Fruit fly (Drosophila melanogaster) whole organism, embryonic: ENCODE measurements around the gene CG12880.

Experiments
- CG10209 ChIP-seq: fragments of 200-800 bp; sonication (Bioruptor generic); optimal IDR thresholded peaks from 3 replicates; lab custom pipeline; 2017; ENCODE audit warnings: missing biosample characterization, mild to moderate bottlenecking, missing genetic modification characterization, missing genetic modification reagents
- CG14710 ChIP-seq: fragments of 200-800 bp; sonication (Bioruptor generic); optimal IDR thresholded peaks from 3 replicates; lab custom pipeline; 2019; ENCODE audit warnings: missing biosample characterization, mild to moderate bottlenecking, missing genetic modification characterization, moderate library complexity
- Dip2 ChIP-seq: fragments of 200-800 bp; sonication (Bioruptor generic); IDR thresholded peaks from 2 replicates; pipeline ENCODE4 v1.3.6; 2022; ENCODE audit warnings: missing biosample characterization, missing genetic modification characterization
- Six4 ChIP-seq: fragments of 200-800 bp; sonication (Bioruptor generic); optimal IDR thresholded peaks from 2 replicates; lab custom pipeline; 2016; ENCODE audit warnings: missing biosample characterization, missing genetic modification characterization
- da ChIP-seq: fragments of 200-800 bp; sonication (Bioruptor generic); optimal IDR thresholded peaks from 2 replicates; lab custom pipeline; 2016; ENCODE audit warnings: missing biosample characterization, missing genetic modification characterization
- dimm ChIP-seq: fragments of 200-800 bp; sonication (Bioruptor generic); IDR thresholded peaks from 2 replicates; pipeline ENCODE4 v1.3.6; 2022; ENCODE audit warnings: missing biosample characterization, missing genetic modification characterization
- h ChIP-seq: fragments of >200 bp; optimal IDR thresholded peaks from 2 replicates; lab custom pipeline; 2017
- nerfin-1 ChIP-seq: fragments of 200-800 bp; sonication (Bioruptor generic); optimal IDR thresholded peaks from 3 replicates; lab custom pipeline; 2019; ENCODE audit warnings: missing biosample characterization, mild to moderate bottlenecking, missing genetic modification characterization, moderate library complexity
- pfk ChIP-seq: fragments of 200-800 bp; sonication (Bioruptor generic); optimal IDR thresholded peaks from 2 replicates; lab custom pipeline; 2018; ENCODE audit warnings: missing biosample characterization, mild to moderate bottlenecking, missing genetic modification characterization, moderate library complexity
- phol ChIP-seq: fragments of 200-800 bp; sonication (Bioruptor generic); optimal IDR thresholded peaks from 3 replicates; lab custom pipeline; 2018; ENCODE audit warnings: missing biosample characterization, mild to moderate bottlenecking, missing genetic modification characterization, moderate library complexity
- ro ChIP-seq: fragments of 200-800 bp; sonication (Bioruptor generic); IDR thresholded peaks from 2 replicates; pipeline ENCODE4 v1.3.6; 2022; ENCODE audit warnings: missing biosample characterization, missing genetic modification characterization
- sd ChIP-seq: fragments of 200-800 bp; sonication (Bioruptor generic); optimal IDR thresholded peaks from 3 replicates; lab custom pipeline; 2018; ENCODE audit warnings: missing biosample characterization, mild to moderate bottlenecking, missing genetic modification characterization, moderate library complexity
- unc-4 ChIP-seq: fragments of 200-800 bp; sonication (Bioruptor generic); IDR thresholded peaks from 2 replicates; pipeline ENCODE4 v1.3.6; 2022; ENCODE audit warnings: missing biosample characterization, missing genetic modification characterization; ENCODE audit not compliant: partially characterized antibody
- vvl ChIP-seq: fragments of 200-800 bp; sonication (Bioruptor generic); IDR thresholded peaks from 2 replicates; pipeline ENCODE4 v1.3.6; 2022; ENCODE audit warnings: missing biosample characterization, missing genetic modification characterization
- wdn ChIP-seq: fragments of 200-800 bp; sonication (Bioruptor generic); IDR thresholded peaks from 2 replicates; pipeline ENCODE4 v1.3.6; 2022; ENCODE audit warnings: missing biosample characterization, missing genetic modification characterization
- zf30C ChIP-seq: fragments of 200-800 bp; sonication (Bioruptor generic); optimal IDR thresholded peaks from 3 replicates; lab custom pipeline; 2018; ENCODE audit warnings: missing biosample characterization, mild to moderate bottlenecking, missing genetic modification characterization

Gene CG12880

dm6 chr3R:27740692-27741091, 54.9 kb downstream of the CG12880 start:
- TF ChIP-seq sd (tag; lab: Kevin White, UChicago): peak; percentile 90
- no peak for TF ChIP-seq CG10209 (GFP tag; lab: Kevin White, UChicago)
- no peak for TF ChIP-seq pfk (GFP tag; lab: Kevin White, UChicago)
- no peak for TF ChIP-seq nerfin-1 (tag; lab: Kevin White, UChicago)
- TF ChIP-seq h (lab: Kevin White, UChicago): no peak
- TF ChIP-seq vvl: peak; percentile 28; the same call in 1 of the 2 replicates
- no peak for TF ChIP-seq unc-4 (GFP tag; lab: Robert Waterston, UW)
- no peak for TF ChIP-seq wdn (GFP tag; lab: Robert Waterston, UW)
- no peak for TF ChIP-seq da (GFP tag; lab: Kevin White, UChicago)
- TF ChIP-seq ro (GFP tag; lab: Robert Waterston, UW): no peak
- TF ChIP-seq zf30C: no peak
- TF ChIP-seq CG14710 (tag; lab: Kevin White, UChicago): no peak
- no peak for TF ChIP-seq dimm (GFP tag; lab: Robert Waterston, UW)
- no peak for TF ChIP-seq Dip2
- TF ChIP-seq phol (tag; lab: Kevin White, UChicago): no peak
- no peak for TF ChIP-seq Six4 (GFP tag; lab: Kevin White, UChicago)
